Fruit fly (Drosophila melanogaster): Measurements from ENCODE around the gene CG12502.

- TF ChIP-seq tap (tag; optimal IDR thresholded peaks at IDR 0.05) (peak; percentile 43), CG12299 (tag; optimal IDR thresholded peaks at IDR 0.05) (no peak), CG3726 (GFP tag; IDR thresholded peaks at IDR 0.05) (no peak), CG16863 (GFP tag; optimal IDR thresholded peaks at IDR 0.05) (no peak), h (optimal IDR thresholded peaks at IDR 0.05) (no peak), CG3065 (GFP tag; optimal IDR thresholded peaks at IDR 0.05) (no peak)
Measured at dm6 chr3L:824444-824843, 40.8 kb upstream of the CG12502 start.
